Fruit fly (Drosophila melanogaster) Kc167 (cell line): Measurements from ENCODE around the gene CG5727.

Source experiments
- Sin3A ChIP-seq: fragments of >200 bp; optimal IDR thresholded peaks from 2 replicates; lab custom pipeline; 2018; ENCODE audit warnings: missing external identifiers
- h ChIP-seq: fragments of >200 bp; optimal IDR thresholded peaks from 3 replicates; lab custom pipeline; 2018; ENCODE audit warnings: missing external identifiers
- insv ChIP-seq: fragments of >200 bp; optimal IDR thresholded peaks from 3 replicates; lab custom pipeline; 2018; ENCODE audit warnings: missing external identifiers

dm6 chr2L:10205940-10206339 is 4.5 kb downstream of the CG5727 start:
- TF ChIP-seq insv (lab: Kevin White, UChicago) = no peak
- no peak for TF ChIP-seq Sin3A
- no peak for TF ChIP-seq h (lab: Kevin White, UChicago)
